Worm (Caenorhabditis elegans) whole organism, mixed stage, embryonic: ENCODE measurements around the gene Y37B11A.3.
A peak's percentile ranks its signal among the peaks of the same experiment; 100 is the strongest.

Experiments
- M03D4.4 ChIP-seq: sonication (generic microtip); optimal IDR thresholded peaks from 2 replicates; lab custom pipeline; 2017; ENCODE audit warnings: mild to moderate bottlenecking, missing genetic modification characterization, missing compliant biosample characterization
- bed-3 ChIP-seq: fragments of 200-800 bp; sonication (Bioruptor generic); optimal IDR thresholded peaks from 3 replicates; lab custom pipeline; 2018; ENCODE audit warnings: mild to moderate bottlenecking, missing genetic modification characterization, moderate library complexity, missing compliant biosample characterization
- ceh-39 ChIP-seq: fragments of 150-350 bp; optimal IDR thresholded peaks from 2 replicates; lab custom pipeline; 2014; ENCODE audit warnings: missing biosample characterization, missing genetic modification characterization
- ceh-43 ChIP-seq: fragments of 200-800 bp; sonication (Bioruptor generic); optimal IDR thresholded peaks from 2 replicates; lab custom pipeline; 2018; ENCODE audit warnings: mild to moderate bottlenecking, missing genetic modification characterization, moderate library complexity, missing compliant biosample characterization
- ceh-83 ChIP-seq: fragments of 200-800 bp; sonication (Bioruptor generic); optimal IDR thresholded peaks from 2 replicates; lab custom pipeline; 2018; ENCODE audit warnings: mild to moderate bottlenecking, missing genetic modification characterization, missing compliant biosample characterization
- cnd-1 ChIP-seq: fragments of 200-800 bp; sonication (Bioruptor generic); optimal IDR thresholded peaks from 2 replicates; lab custom pipeline; 2018; ENCODE audit warnings: mild to moderate bottlenecking, missing genetic modification characterization, missing compliant biosample characterization
- drap-1 ChIP-seq: fragments of 200-800 bp; sonication (Bioruptor generic); optimal IDR thresholded peaks from 3 replicates; lab custom pipeline; 2018; ENCODE audit warnings: mild to moderate bottlenecking, missing genetic modification characterization, missing compliant biosample characterization
- elt-1 ChIP-seq: sonication (generic microtip); optimal IDR thresholded peaks from 2 replicates; lab custom pipeline; 2017; ENCODE audit warnings: missing genetic modification characterization, mild to moderate bottlenecking, missing compliant biosample characterization, antibody characterized with exemption, moderate library complexity, borderline replicate concordance; ENCODE audit not compliant: insufficient read depth
- elt-3 ChIP-seq: fragments of 150-350 bp; optimal IDR thresholded peaks from 2 replicates; lab custom pipeline; 2014; ENCODE audit warnings: missing biosample characterization, missing genetic modification characterization
- flh-1 ChIP-seq: fragments of 200-800 bp; sonication (Bioruptor generic); optimal IDR thresholded peaks from 2 replicates; lab custom pipeline; 2018; ENCODE audit warnings: mild to moderate bottlenecking, missing genetic modification characterization, moderate library complexity, missing compliant biosample characterization
- ham-2 ChIP-seq: fragments of 200-800 bp; sonication (Bioruptor generic); optimal IDR thresholded peaks from 2 replicates; lab custom pipeline; 2018; ENCODE audit warnings: mild to moderate bottlenecking, missing genetic modification characterization, missing compliant biosample characterization
- hlh-1 ChIP-seq: fragments of 150-350 bp; optimal IDR thresholded peaks from 2 replicates; lab custom pipeline; 2014; ENCODE audit warnings: missing biosample characterization, missing genetic modification reagents, missing genetic modification characterization
- lin-32 ChIP-seq: fragments of 200-800 bp; sonication (Bioruptor generic); optimal IDR thresholded peaks from 2 replicates; lab custom pipeline; 2018; ENCODE audit warnings: mild to moderate bottlenecking, missing genetic modification characterization, missing compliant biosample characterization
- lsy-2 ChIP-seq: fragments of 150-350 bp; optimal IDR thresholded peaks from 2 replicates; lab custom pipeline; 2014; ENCODE audit warnings: missing biosample characterization, missing genetic modification characterization
- mab-5 ChIP-seq: fragments of 150-350 bp; optimal IDR thresholded peaks from 2 replicates; lab custom pipeline; 2014; ENCODE audit warnings: missing biosample characterization, missing genetic modification characterization
- mep-1 ChIP-seq: fragments of 150-350 bp; optimal IDR thresholded peaks from 2 replicates; lab custom pipeline; 2017; ENCODE audit warnings: missing biosample characterization, missing genetic modification reagents, missing genetic modification characterization, inconsistent platforms
- mls-2 ChIP-seq: sonication (generic microtip); optimal IDR thresholded peaks from 2 replicates; lab custom pipeline; 2016; ENCODE audit warnings: mild to moderate bottlenecking, missing genetic modification characterization, moderate library complexity, missing compliant biosample characterization
- nhr-12 ChIP-seq: fragments of 150-350 bp; optimal IDR thresholded peaks from 2 replicates; lab custom pipeline; 2014; ENCODE audit warnings: missing biosample characterization, missing genetic modification characterization
- nhr-2 ChIP-seq: fragments of 150-350 bp; optimal IDR thresholded peaks from 2 replicates; lab custom pipeline; 2014; ENCODE audit warnings: missing biosample characterization, missing genetic modification characterization
- nhr-237 ChIP-seq: fragments of 150-350 bp; optimal IDR thresholded peaks from 2 replicates; lab custom pipeline; 2014; ENCODE audit warnings: missing biosample characterization, missing genetic modification characterization
- nhr-76 ChIP-seq: sonication (generic microtip); optimal IDR thresholded peaks from 2 replicates; lab custom pipeline; 2017; ENCODE audit warnings: missing biosample characterization, missing genetic modification characterization
- snpc-4 ChIP-seq: fragments of 150-350 bp; optimal IDR thresholded peaks from 2 replicates; lab custom pipeline; 2014; ENCODE audit warnings: missing biosample characterization, missing genetic modification characterization
- tbx-8 ChIP-seq: fragments of 200-800 bp; sonication (Bioruptor generic); optimal IDR thresholded peaks from 2 replicates; lab custom pipeline; 2018; ENCODE audit warnings: mild to moderate bottlenecking, missing genetic modification characterization, moderate library complexity, missing compliant biosample characterization
- unc-120 ChIP-seq: sonication (generic microtip); optimal IDR thresholded peaks from 2 replicates; lab custom pipeline; 2017; ENCODE audit warnings: missing genetic modification characterization, missing compliant biosample characterization; ENCODE audit not compliant: poor library complexity, severe bottlenecking
- unc-39 ChIP-seq: fragments of 150-350 bp; optimal IDR thresholded peaks from 2 replicates; lab custom pipeline; 2014; ENCODE audit warnings: missing biosample characterization, missing genetic modification characterization
- zip-8 ChIP-seq: fragments of 150-350 bp; optimal IDR thresholded peaks from 2 replicates; lab custom pipeline; 2014; ENCODE audit warnings: missing biosample characterization, missing genetic modification characterization
- ztf-11 ChIP-seq: fragments of 150-350 bp; optimal IDR thresholded peaks from 2 replicates; lab custom pipeline; 2014; ENCODE audit warnings: missing biosample characterization, missing genetic modification characterization

The Y37B11A.3 gene

DNA sequence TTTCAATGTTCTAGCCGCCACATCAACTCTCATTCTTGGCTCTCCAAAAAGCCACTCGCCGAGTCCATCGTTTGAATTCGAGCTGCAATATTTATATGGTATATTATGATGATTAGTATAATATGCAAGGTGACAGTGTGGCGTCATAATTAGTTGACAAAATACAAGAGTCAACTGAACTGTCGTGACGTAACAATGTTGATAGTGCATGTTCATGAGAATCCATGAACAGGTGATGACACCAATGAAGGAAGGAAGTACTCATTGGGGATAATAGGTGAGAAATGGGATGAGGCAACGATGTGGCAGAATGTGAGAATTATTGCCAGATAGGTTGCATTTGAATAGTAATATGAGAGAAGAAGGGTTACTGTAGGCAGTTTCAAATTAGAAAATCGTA is 9.9 kb upstream of the Y37B11A.3 start:
- no peak for TF ChIP-seq mep-1 (tag; lab: Kevin White, UChicago)
- no peak for TF ChIP-seq ceh-39 (tag; lab: Kevin White, UChicago)
- no peak for TF ChIP-seq flh-1 (GFP tag; lab: Kevin White, UChicago)
- TF ChIP-seq lin-32 (GFP tag; lab: Kevin White, UChicago) = no peak
- TF ChIP-seq elt-3 (tag; lab: Kevin White, UChicago) = no peak
- peak; percentile 97 for TF ChIP-seq nhr-2 (tag; lab: Kevin White, UChicago)
- no peak for TF ChIP-seq ceh-83 (GFP tag; lab: Kevin White, UChicago)
- no peak for TF ChIP-seq mab-5 (tag; lab: Kevin White, UChicago)
- TF ChIP-seq mls-2 (tag; lab: Kevin White, UChicago) = no peak
- TF ChIP-seq zip-8 (tag; lab: Kevin White, UChicago) = peak; percentile 52

- no peak for TF ChIP-seq flh-1 (GFP tag; lab: Kevin White, UChicago)
- no peak for TF ChIP-seq mep-1 (tag; lab: Kevin White, UChicago)
- no peak for TF ChIP-seq lin-32 (GFP tag; lab: Kevin White, UChicago)
- TF ChIP-seq zip-8 (tag; lab: Kevin White, UChicago) = no peak
- TF ChIP-seq unc-39 = no peak
- TF ChIP-seq, all 35 proteins: peak for 0
Measured at ce11 chrIII:5790550-5790949, 5.4 kb upstream of the Y37B11A.3 start, which contains the start of gene rev-3. TSS of gene rev-3 (minus strand) at chrIII:5790650.

ce11 chrIII:5782080-5782479 is 3.0 kb downstream of the Y37B11A.3 start:
- TF ChIP-seq unc-120 (tag; lab: Kevin White, UChicago) (no peak), lsy-2 (tag; lab: Kevin White, UChicago) (no peak), hlh-1 (no peak), nhr-12 (tag; lab: Kevin White, UChicago) (no peak), elt-3 (tag; lab: Kevin White, UChicago) (no peak), flh-1 (GFP tag; lab: Kevin White, UChicago) (no peak), ceh-39 (tag; lab: Kevin White, UChicago) (no peak), nhr-76 (tag; lab: Kevin White, UChicago) (no peak), snpc-4 (tag; lab: Kevin White, UChicago) (no peak), nhr-237 (tag; lab: Kevin White, UChicago) (no peak)
- TF ChIP-seq, all 35 proteins: peak for 0

DNA sequence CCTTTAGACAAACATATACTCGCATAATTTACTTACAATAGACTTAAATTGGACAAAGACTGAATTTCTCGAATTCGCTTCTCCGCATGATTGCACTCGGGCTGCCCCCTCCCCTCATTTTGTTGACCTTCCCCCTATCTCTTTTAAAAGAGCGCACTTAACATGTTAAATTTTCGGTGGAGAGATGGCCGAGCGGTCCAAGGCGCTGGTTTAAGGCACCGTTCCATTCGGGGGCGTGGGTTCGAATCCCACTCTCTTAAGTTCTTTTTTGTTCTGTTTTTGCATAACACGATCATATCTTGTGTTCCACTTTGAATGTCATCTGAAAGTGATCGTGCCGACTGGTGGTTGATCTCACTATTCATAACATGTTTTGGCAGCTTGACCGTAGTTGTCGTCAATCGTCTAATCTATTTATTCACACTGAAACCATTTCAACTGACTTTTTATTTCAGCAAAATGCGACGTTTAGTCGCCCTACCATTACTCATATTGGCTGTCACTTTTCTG is 15.3 kb downstream of the Y37B11A.3 start, which contains the start of gene cutl-23:
Gene cutl-23, plus strand, starts transcription at position 460 of the 510 bp plus-strand sequence.
- TF ChIP-seq mab-5 (tag; lab: Kevin White, UChicago) = no peak
- TF ChIP-seq unc-120 (tag; lab: Kevin White, UChicago) = peak; percentile 71
- TF ChIP-seq nhr-76 (tag; lab: Kevin White, UChicago) = no peak
- TF ChIP-seq ham-2 (GFP tag; lab: Kevin White, UChicago) = peak; percentile 55
- no peak for TF ChIP-seq flh-1 (GFP tag; lab: Kevin White, UChicago)
- TF ChIP-seq ceh-83 (GFP tag; lab: Kevin White, UChicago) = peak; percentile 56
- no peak for TF ChIP-seq elt-1 (tag; lab: Kevin White, UChicago)
- peak; percentile 43 for TF ChIP-seq bed-3 (GFP tag; lab: Kevin White, UChicago)
- no peak for TF ChIP-seq unc-39
- TF ChIP-seq drap-1 (GFP tag; lab: Kevin White, UChicago) = peak; percentile 72
- TF ChIP-seq nhr-2 (tag; lab: Kevin White, UChicago) = no peak
- peak; percentile 61 for TF ChIP-seq cnd-1 (tag; lab: Kevin White, UChicago)

- TF ChIP-seq M03D4.4 (tag; lab: Kevin White, UChicago) (no peak), nhr-237 (tag; lab: Kevin White, UChicago) (no peak), zip-8 (tag; lab: Kevin White, UChicago) (peak; percentile 61)
Measured at ce11 chrIII:5763988-5764387, 21.1 kb downstream of the Y37B11A.3 start.

- TF ChIP-seq bed-3 (GFP tag; lab: Kevin White, UChicago) (no peak), ztf-11 (no peak), ceh-43 (no peak), tbx-8 (GFP tag; lab: Kevin White, UChicago) (no peak), ham-2 (GFP tag; lab: Kevin White, UChicago) (no peak), elt-1 (tag; lab: Kevin White, UChicago) (no peak)
Measured at ce11 chrIII:5761886-5762285, 23.2 kb downstream of the Y37B11A.3 start.
